Worm (Caenorhabditis elegans) whole organism, L2 larva: ENCODE measurements around the gene natc-2.

ENCODE experiments used
- F13H6.1 ChIP-seq: sonication (generic microtip); optimal IDR thresholded peaks from 2 replicates; lab custom pipeline; 2016; ENCODE audit warnings: missing genetic modification characterization, missing compliant biosample characterization
- R02D3.7 ChIP-seq: fragments of 150-350 bp; optimal IDR thresholded peaks from 2 replicates; lab custom pipeline; 2014; ENCODE audit warnings: missing biosample characterization, missing genetic modification characterization
- Y55F3AM.14 ChIP-seq: fragments of 200-800 bp; sonication (Bioruptor generic); optimal IDR thresholded peaks from 2 replicates; lab custom pipeline; 2018; ENCODE audit warnings: mild to moderate bottlenecking, missing genetic modification characterization, missing compliant biosample characterization
- ZK546.5 ChIP-seq: sonication (generic microtip); optimal IDR thresholded peaks from 2 replicates; lab custom pipeline; 2017; ENCODE audit warnings: missing biosample characterization, missing genetic modification characterization
- alr-1 ChIP-seq: fragments of 150-350 bp; optimal IDR thresholded peaks from 2 replicates; lab custom pipeline; 2014; ENCODE audit warnings: missing biosample characterization, missing genetic modification characterization
- aly-2 ChIP-seq: fragments of 150-350 bp; optimal IDR thresholded peaks from 2 replicates; lab custom pipeline; 2014; ENCODE audit warnings: missing biosample characterization, missing genetic modification characterization
- ama-1 ChIP-seq: fragments of 150-350 bp; optimal IDR thresholded peaks from 2 replicates; lab custom pipeline; 2018; ENCODE audit warnings: inconsistent platforms
- blmp-1 ChIP-seq: sonication (generic microtip); optimal IDR thresholded peaks from 2 replicates; lab custom pipeline; 2017; ENCODE audit warnings: missing genetic modification characterization, mild to moderate bottlenecking, missing compliant biosample characterization, antibody characterized with exemption, moderate library complexity; ENCODE audit not compliant: insufficient read depth
- ceh-16 ChIP-seq: fragments of 150-350 bp; optimal IDR thresholded peaks from 2 replicates; lab custom pipeline; 2014; ENCODE audit warnings: missing biosample characterization, missing genetic modification characterization
- ceh-82 ChIP-seq: fragments of 150-350 bp; optimal IDR thresholded peaks from 2 replicates; lab custom pipeline; 2014; ENCODE audit warnings: missing biosample characterization, missing genetic modification characterization
- crh-2 ChIP-seq: sonication (generic microtip); optimal IDR thresholded peaks from 2 replicates; lab custom pipeline; 2017; ENCODE audit warnings: missing biosample characterization, missing genetic modification characterization
- dmd-4 ChIP-seq: sonication (generic microtip); optimal IDR thresholded peaks from 2 replicates; lab custom pipeline; 2017; ENCODE audit warnings: missing biosample characterization, missing genetic modification characterization
- elt-1 ChIP-seq: fragments of 150-350 bp; optimal IDR thresholded peaks from 2 replicates; lab custom pipeline; 2014; ENCODE audit warnings: missing biosample characterization, missing genetic modification characterization
- fos-1 ChIP-seq: fragments of 150-350 bp; optimal IDR thresholded peaks from 2 replicates; lab custom pipeline; 2014; ENCODE audit warnings: missing biosample characterization, missing genetic modification characterization
- lin-11 ChIP-seq: fragments of 150-350 bp; sonication (generic microtip); optimal IDR thresholded peaks from 2 replicates; lab custom pipeline; 2014; ENCODE audit warnings: missing biosample characterization, missing genetic modification characterization, inconsistent platforms, mixed read lengths
- lin-13 ChIP-seq: fragments of 150-350 bp; optimal IDR thresholded peaks from 2 replicates; lab custom pipeline; 2014; ENCODE audit warnings: missing biosample characterization, missing genetic modification reagents, missing genetic modification characterization
- lin-39 ChIP-seq: fragments of 150-350 bp; optimal IDR thresholded peaks from 2 replicates; lab custom pipeline; 2014; ENCODE audit warnings: missing biosample characterization, missing genetic modification reagents, missing genetic modification characterization
- lsy-2 ChIP-seq, 2 experiments: fragments of 150-350 bp in 1 of 2; sonication (generic microtip) in 1 of 2; optimal IDR thresholded peaks; 2 replicates each; lab custom pipeline; 2014 to 2017; ENCODE audit warnings: missing biosample characterization in 2 of 2, missing genetic modification characterization in 2 of 2
- mab-5 ChIP-seq: fragments of 150-350 bp; optimal IDR thresholded peaks from 2 replicates; lab custom pipeline; 2014; ENCODE audit warnings: missing biosample characterization, missing genetic modification characterization
- mbf-1 ChIP-seq: sonication (generic microtip); optimal IDR thresholded peaks from 2 replicates; lab custom pipeline; 2017; ENCODE audit warnings: missing biosample characterization, missing genetic modification characterization
- mdl-1 ChIP-seq, 2 experiments: fragments of 150-350 bp in 1 of 2; sonication (generic microtip) in 1 of 2; optimal IDR thresholded peaks; 2 replicates each; lab custom pipeline; 2017; ENCODE audit warnings: missing biosample characterization in 2 of 2, missing genetic modification characterization in 2 of 2
- nhr-10 ChIP-seq: sonication (generic microtip); optimal IDR thresholded peaks from 2 replicates; lab custom pipeline; 2017; ENCODE audit warnings: missing biosample characterization, missing genetic modification characterization
- nhr-11 ChIP-seq: fragments of 150-350 bp; optimal IDR thresholded peaks from 2 replicates; lab custom pipeline; 2014; ENCODE audit warnings: missing biosample characterization, missing genetic modification characterization
- nhr-12 ChIP-seq: fragments of 150-350 bp; optimal IDR thresholded peaks from 2 replicates; lab custom pipeline; 2014; ENCODE audit warnings: missing biosample characterization, missing genetic modification characterization
- nhr-129 ChIP-seq: fragments of 150-350 bp; optimal IDR thresholded peaks from 2 replicates; lab custom pipeline; 2014; ENCODE audit warnings: missing biosample characterization, missing genetic modification characterization
- nhr-21 ChIP-seq: fragments of 150-350 bp; optimal IDR thresholded peaks from 2 replicates; lab custom pipeline; 2014; ENCODE audit warnings: missing biosample characterization, missing genetic modification characterization
- nhr-237 ChIP-seq: fragments of 150-350 bp; optimal IDR thresholded peaks from 2 replicates; lab custom pipeline; 2014; ENCODE audit warnings: missing biosample characterization, missing genetic modification characterization
- nhr-25 ChIP-seq: fragments of 150-350 bp; sonication (generic microtip); optimal IDR thresholded peaks from 3 replicates; lab custom pipeline; 2014; ENCODE audit warnings: missing biosample characterization, missing genetic modification characterization
- nhr-77 ChIP-seq: fragments of 150-350 bp; optimal IDR thresholded peaks from 2 replicates; lab custom pipeline; 2014; ENCODE audit warnings: missing biosample characterization, missing genetic modification characterization
- peb-1 ChIP-seq: fragments of 150-350 bp; optimal IDR thresholded peaks from 2 replicates; lab custom pipeline; 2014; ENCODE audit warnings: missing biosample characterization, missing genetic modification characterization
- skn-1 ChIP-seq: sonication (generic microtip); optimal IDR thresholded peaks from 2 replicates; lab custom pipeline; 2017; ENCODE audit warnings: missing biosample characterization, missing genetic modification characterization
- sma-3 ChIP-seq: sonication (generic microtip); optimal IDR thresholded peaks from 2 replicates; lab custom pipeline; 2016; ENCODE audit warnings: missing genetic modification reagents, missing genetic modification characterization, missing compliant biosample characterization
- snpc-4 ChIP-seq: fragments of 150-350 bp; optimal IDR thresholded peaks from 2 replicates; lab custom pipeline; 2014; ENCODE audit warnings: missing biosample characterization, missing genetic modification characterization
- unc-39 ChIP-seq: fragments of 150-350 bp; optimal IDR thresholded peaks from 2 replicates; lab custom pipeline; 2014; ENCODE audit warnings: missing biosample characterization, missing genetic modification characterization
- unc-55 ChIP-seq: fragments of 150-350 bp; sonication (generic microtip); optimal IDR thresholded peaks from 3 replicates; lab custom pipeline; 2014; ENCODE audit warnings: missing biosample characterization, missing genetic modification reagents, missing genetic modification characterization
- unc-62 ChIP-seq: fragments of 150-350 bp; optimal IDR thresholded peaks from 2 replicates; lab custom pipeline; 2014; ENCODE audit warnings: missing biosample characterization, missing genetic modification reagents, missing genetic modification characterization
- zag-1 ChIP-seq: fragments of 150-350 bp; optimal IDR thresholded peaks from 2 replicates; lab custom pipeline; 2014; ENCODE audit warnings: missing biosample characterization, missing genetic modification characterization
- ztf-11 ChIP-seq: sonication (generic microtip); optimal IDR thresholded peaks from 2 replicates; lab custom pipeline; 2017; ENCODE audit warnings: missing biosample characterization, missing genetic modification characterization

natc-2 gene

ce11 chrV:5311635-5312034 lies 37.8 kb downstream of the natc-2 start, which contains the start of gene C10G8.4:
TSS of gene C10G8.4 (plus strand) at chrV:5311935.
- no peak for TF ChIP-seq alr-1
- no peak for TF ChIP-seq F13H6.1 (tag; lab: Kevin White, UChicago)
- no peak for TF ChIP-seq nhr-10 (tag; lab: Kevin White, UChicago)
- TF ChIP-seq Y55F3AM.14 (GFP tag; lab: Kevin White, UChicago), result no peak
- no peak for TF ChIP-seq peb-1
- TF ChIP-seq nhr-12, result no peak
- no peak for TF ChIP-seq fos-1 (tag; lab: Kevin White, UChicago)
- TF ChIP-seq aly-2, result no peak
- TF ChIP-seq elt-1 (tag; lab: Kevin White, UChicago), result no peak
- no peak for TF ChIP-seq unc-39 (tag; lab: Kevin White, UChicago)
- no peak for TF ChIP-seq nhr-237 (tag; lab: Kevin White, UChicago)
- TF ChIP-seq ceh-16, result no peak
- TF ChIP-seq lin-11 (tag; lab: Kevin White, UChicago), result no peak
- no peak for TF ChIP-seq crh-2 (tag; lab: Kevin White, UChicago)
- no peak for TF ChIP-seq ceh-82 (tag; lab: Kevin White, UChicago)

ce11 chrV:5312453-5312852 lies 38.6 kb downstream of the natc-2 start, which contains the start of gene C10G8.3:
TSS of gene C10G8.3 (plus strand) at chrV:5312753.
- no peak for TF ChIP-seq ceh-82 (tag; lab: Kevin White, UChicago)
- no peak for TF ChIP-seq lsy-2 (tag; optimal IDR thresholded peaks at IDR 0.05; lab: Kevin White, UChicago)
- no peak for TF ChIP-seq ceh-16
- TF ChIP-seq snpc-4 (tag; lab: Kevin White, UChicago), result no peak
- TF ChIP-seq ZK546.5, result no peak
- no peak for TF ChIP-seq nhr-11 (tag; lab: Kevin White, UChicago)
- TF ChIP-seq nhr-237 (tag; lab: Kevin White, UChicago), result no peak
- no peak for TF ChIP-seq nhr-21 (tag; lab: Kevin White, UChicago)
- no peak for TF ChIP-seq sma-3 (GFP tag; lab: Kevin White, UChicago)
- no peak for TF ChIP-seq unc-55
- no peak for TF ChIP-seq peb-1
- TF ChIP-seq R02D3.7 (tag; lab: Kevin White, UChicago), result no peak
- TF ChIP-seq unc-39 (tag; lab: Kevin White, UChicago), result no peak
- no peak for TF ChIP-seq Y55F3AM.14 (GFP tag; lab: Kevin White, UChicago)
- TF ChIP-seq mdl-1 (tag; optimal IDR thresholded peaks at IDR 0.05; lab: Kevin White, UChicago), result no peak
- TF ChIP-seq ama-1 (lab: Kevin White, UChicago), result no peak
- no peak for TF ChIP-seq skn-1

DNA sequence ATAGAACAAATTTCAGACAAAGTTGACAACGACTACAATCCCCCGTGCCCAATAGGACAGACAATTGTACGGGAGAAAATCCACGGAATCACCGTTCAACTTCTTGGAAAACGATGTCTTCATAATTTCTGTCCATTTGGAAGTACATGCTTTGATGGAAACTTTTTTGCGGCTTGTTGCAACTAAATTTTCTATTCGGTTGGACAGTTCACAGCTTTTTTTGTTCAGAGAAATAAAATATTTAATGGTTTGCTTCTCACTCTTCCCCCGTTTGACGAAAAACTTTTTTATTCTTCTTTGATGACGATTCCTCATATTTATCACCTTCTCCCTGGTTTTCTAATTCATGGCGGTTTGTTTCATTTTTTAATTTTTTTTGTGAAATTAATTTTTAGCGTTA lies 40.2 kb downstream of the natc-2 start, which contains the start of gene C10G8.2:
Gene C10G8.2, plus strand, starts transcription at position 301 of the 400 bp plus-strand sequence.
- no peak for TF ChIP-seq zag-1 (tag; lab: Kevin White, UChicago)
- TF ChIP-seq R02D3.7 (tag; lab: Kevin White, UChicago), result no peak
- TF ChIP-seq ZK546.5, result no peak
- no peak for TF ChIP-seq nhr-77 (tag; lab: Kevin White, UChicago)
- no peak for TF ChIP-seq fos-1 (tag; lab: Kevin White, UChicago)
- TF ChIP-seq, all 48 proteins: peak for 0

DNA sequence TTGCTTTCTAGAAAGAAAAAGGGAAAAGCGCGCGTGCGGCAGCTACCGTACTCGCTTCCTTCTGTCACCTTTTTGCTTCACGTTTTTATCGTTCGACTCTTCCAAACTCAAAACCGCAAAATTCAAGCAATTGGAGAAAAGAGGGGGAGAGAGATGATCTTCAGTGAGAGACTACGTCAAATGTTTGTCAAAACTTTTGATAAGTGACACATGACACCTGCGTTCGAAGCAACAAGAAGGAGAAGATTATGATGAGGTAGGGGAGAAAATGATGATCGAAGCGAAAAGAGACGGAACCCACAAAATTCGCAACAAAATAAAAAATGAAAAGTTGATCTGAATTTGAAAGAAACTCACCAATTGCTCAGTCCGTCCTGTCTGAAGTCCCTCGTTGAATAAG lies 44.5 kb downstream of the natc-2 start:
- TF ChIP-seq elt-1 (tag; lab: Kevin White, UChicago) (no peak), dmd-4 (tag; lab: Kevin White, UChicago) (no peak), peb-1 (no peak), ZK546.5 (no peak), snpc-4 (tag; lab: Kevin White, UChicago) (no peak), ztf-11 (tag; lab: Kevin White, UChicago) (no peak), nhr-237 (tag; lab: Kevin White, UChicago) (no peak), nhr-12 (no peak), nhr-11 (tag; lab: Kevin White, UChicago) (no peak), mab-5 (tag; lab: Kevin White, UChicago) (no peak), unc-55 (no peak), unc-39 (tag; lab: Kevin White, UChicago) (no peak), blmp-1 (no peak), crh-2 (tag; lab: Kevin White, UChicago) (no peak), mbf-1 (no peak), zag-1 (tag; lab: Kevin White, UChicago) (no peak), lin-39 (tag; lab: Kevin White, UChicago) (no peak)

- TF ChIP-seq zag-1 (tag; lab: Kevin White, UChicago) (no peak), unc-55 (no peak), skn-1 (no peak), ztf-11 (tag; lab: Kevin White, UChicago) (no peak), lin-13 (GFP tag; lab: Kevin White, UChicago) (no peak), nhr-21 (tag; lab: Kevin White, UChicago) (no peak), ceh-16 (no peak), nhr-237 (tag; lab: Kevin White, UChicago) (no peak), unc-62 (no peak), nhr-129 (tag; lab: Kevin White, UChicago) (no peak), snpc-4 (tag; lab: Kevin White, UChicago) (no peak), nhr-77 (tag; lab: Kevin White, UChicago) (no peak), nhr-25 (tag; lab: Kevin White, UChicago) (no peak), mab-5 (tag; lab: Kevin White, UChicago) (no peak), elt-1 (tag; lab: Kevin White, UChicago) (no peak), fos-1 (tag; lab: Kevin White, UChicago) (no peak), lin-39 (tag; lab: Kevin White, UChicago) (no peak), nhr-10 (tag; lab: Kevin White, UChicago) (no peak), aly-2 (no peak)
These were observed 45.6 kb downstream of the natc-2 start, which contains the start of gene ceh-34 for ce11 chrV:5319477-5319876. TSS of gene ceh-34 (minus strand) at chrV:5319577.
